Fruit fly (Drosophila melanogaster) whole organism, pupa: Measurements from ENCODE around the gene CG46427.
"Not testable (repeated sequence)": the region's sequence is repeated elsewhere in the genome, so short reads cannot be mapped to it uniquely, and the experiment has no call there.

ENCODE experiments used
- CG10348 ChIP-seq: fragments of 200-800 bp; sonication (Bioruptor generic); IDR thresholded peaks from 2 replicates; pipeline ENCODE4 v1.3.6; 2022; ENCODE audit warnings: missing biosample characterization, missing genetic modification characterization
- CG14655 ChIP-seq: fragments of 200-800 bp; sonication (Bioruptor generic); optimal IDR thresholded peaks from 3 replicates; lab custom pipeline; 2017; ENCODE audit warnings: mild to moderate bottlenecking, missing biosample characterization, missing genetic modification reagents, missing genetic modification characterization
- CG17806 ChIP-seq: fragments of 200-800 bp; sonication (Bioruptor generic); optimal IDR thresholded peaks from 2 replicates; lab custom pipeline; 2018; ENCODE audit warnings: missing biosample characterization, mild to moderate bottlenecking, missing genetic modification characterization, moderate library complexity
- CG4496 ChIP-seq: fragments of 200-800 bp; sonication (Bioruptor generic); IDR thresholded peaks from 3 replicates; pipeline ENCODE4 v1.3.6; 2022; ENCODE audit warnings: missing biosample characterization, missing genetic modification characterization
- Ets98B ChIP-seq: fragments of 200-800 bp; sonication (Bioruptor generic); IDR thresholded peaks from 2 replicates; pipeline ENCODE4 v1.3.6; 2022; ENCODE audit warnings: missing biosample characterization, missing genetic modification characterization
- Snoo ChIP-seq: fragments of 200-800 bp; sonication (Bioruptor generic); optimal IDR thresholded peaks from 3 replicates; lab custom pipeline; 2017; ENCODE audit warnings: missing biosample characterization, mild to moderate bottlenecking, missing genetic modification characterization, inconsistent platforms

dm6 chr3R:12465198-12465597, 26.3 kb upstream of the CG46427 start, which contains the start of gene CG5608:
- TF ChIP-seq Snoo (tag; lab: Kevin White, UChicago); CG4496 (GFP tag; lab: Robert Waterston, UW); CG17806 (tag; lab: Kevin White, UChicago); Ets98B (GFP tag; lab: Robert Waterston, UW); CG10348 (GFP tag; lab: Robert Waterston, UW); CG14655 (GFP tag; lab: Kevin White, UChicago): not testable (repeated sequence)
